Fruit fly (Drosophila melanogaster) whole organism, embryonic: ENCODE measurements around the gene CG31321.

Source experiments
- Atf6 ChIP-seq: fragments of 200-800 bp; sonication (Bioruptor generic); IDR thresholded peaks from 2 replicates; pipeline ENCODE4 v1.3.6; 2022; ENCODE audit warnings: missing biosample characterization, missing genetic modification characterization
- CG1603 ChIP-seq: fragments of 200-800 bp; sonication (Bioruptor generic); optimal IDR thresholded peaks from 2 replicates; lab custom pipeline; 2019; ENCODE audit warnings: missing biosample characterization, mild to moderate bottlenecking, missing genetic modification characterization, moderate library complexity
- CG7963 ChIP-seq: fragments of 200-800 bp; sonication (Bioruptor generic); IDR thresholded peaks from 3 replicates; pipeline ENCODE4 v1.3.6; 2022; ENCODE audit warnings: missing biosample characterization, missing genetic modification characterization; ENCODE audit not compliant: partially characterized antibody
- HHEX ChIP-seq: fragments of 200-800 bp; sonication (Bioruptor generic); optimal IDR thresholded peaks from 3 replicates; lab custom pipeline; 2017; ENCODE audit warnings: missing biosample characterization, mild to moderate bottlenecking, missing genetic modification characterization, missing genetic modification reagents
- Scr ChIP-seq: fragments of 200-800 bp; sonication (Bioruptor generic); IDR thresholded peaks from 2 replicates; pipeline ENCODE4 v1.3.6; 2022; ENCODE audit warnings: missing biosample characterization, missing genetic modification characterization; ENCODE audit not compliant: partially characterized antibody
- dati ChIP-seq: fragments of 200-800 bp; sonication (Bioruptor generic); IDR thresholded peaks from 2 replicates; pipeline ENCODE4 v1.3.6; 2022; ENCODE audit warnings: missing biosample characterization, missing genetic modification characterization
- pho ChIP-seq: fragments of 200-800 bp; sonication (Bioruptor generic); optimal IDR thresholded peaks from 2 replicates; lab custom pipeline; 2016; ENCODE audit warnings: missing biosample characterization, missing genetic modification characterization
- scrt ChIP-seq: fragments of 200-800 bp; sonication (Bioruptor generic); optimal IDR thresholded peaks from 2 replicates; lab custom pipeline; 2018; ENCODE audit warnings: missing biosample characterization, mild to moderate bottlenecking, missing genetic modification characterization, moderate library complexity

dm6 chr3R:14311027-14311426 is 865 bp downstream of the CG31321 start:
- TF ChIP-seq CG7963 (no peak), pho (GFP tag; lab: Kevin White, UChicago) (no peak), HHEX (no peak), Atf6 (GFP tag; lab: Robert Waterston, UW) (no peak), Scr (GFP tag; lab: Robert Waterston, UW) (no peak), scrt (no peak), dati (GFP tag; lab: Robert Waterston, UW) (no peak), CG1603 (tag; lab: Kevin White, UChicago) (no peak)
